Worm (Caenorhabditis elegans): ENCODE results near the gene srg-57.

The srg-57 gene

ce11 chrV:2694389-2694788 is 39.9 kb downstream of the srg-57 start, which contains the start of gene Y45G12B.2 (continued):
- peak; percentile 74 to 86 for TF ChIP-seq lin-35 (GFP tag; optimal IDR thresholded peaks at IDR 0.05)
- peak; percentile 72 for TF ChIP-seq nhr-47 (tag; optimal IDR thresholded peaks at IDR 0.05)
- no peak for TF ChIP-seq hlh-17 (GFP tag; optimal IDR thresholded peaks at IDR 0.05; ENCODE audit: borderline replicate concordance)
- peak; percentile 55 for TF ChIP-seq jun-1 (tag; optimal IDR thresholded peaks at IDR 0.05)
- no peak for TF ChIP-seq efl-3 (GFP tag; optimal IDR thresholded peaks at IDR 0.05)
- peak; percentile 99 for TF ChIP-seq lsy-2 (tag; optimal IDR thresholded peaks at IDR 0.05)
- TF ChIP-seq ces-1 (GFP tag; optimal IDR thresholded peaks at IDR 0.05): no peak
- TF ChIP-seq sup-37 (GFP tag; optimal IDR thresholded peaks at IDR 0.05): no peak
- no peak for TF ChIP-seq egl-13 (tag; optimal IDR thresholded peaks at IDR 0.05)
- peak; percentile 66 for TF ChIP-seq tbx-2 (tag; optimal IDR thresholded peaks at IDR 0.05)
- TF ChIP-seq nhr-12 (tag; optimal IDR thresholded peaks at IDR 0.05): no peak
- TF ChIP-seq ceh-88 (GFP tag; IDR thresholded peaks at IDR 0.05): no peak
- no peak for TF ChIP-seq mef-2 (tag; optimal IDR thresholded peaks at IDR 0.05)
- TF ChIP-seq unc-98 (GFP tag; IDR thresholded peaks at IDR 0.05): no peak
- TF ChIP-seq nhr-71 (tag; optimal IDR thresholded peaks at IDR 0.05): peak; percentile 74
- TF ChIP-seq ets-5 (GFP tag; IDR thresholded peaks at IDR 0.05): no peak
- no peak for TF ChIP-seq Y116A8C.19 (tag; optimal IDR thresholded peaks at IDR 0.05; ENCODE audit: borderline replicate concordance)
- TF ChIP-seq nhr-11 (tag; optimal IDR thresholded peaks at IDR 0.05): no peak
- no peak for TF ChIP-seq sptf-1 (tag; optimal IDR thresholded peaks at IDR 0.05)
- peak; percentile 21 for TF ChIP-seq snpc-4 (tag; optimal IDR thresholded peaks at IDR 0.05)
- no peak for TF ChIP-seq egl-27 (tag; optimal IDR thresholded peaks at IDR 0.05)
- no peak for TF ChIP-seq fkh-4 (tag; optimal IDR thresholded peaks at IDR 0.05; ENCODE audit: borderline replicate concordance)
- TF ChIP-seq pqm-1 (tag; optimal IDR thresholded peaks at IDR 0.05): no peak
- TF ChIP-seq C16A3.4 (tag; optimal IDR thresholded peaks at IDR 0.05): peak; percentile 61
- TF ChIP-seq zip-4 (GFP tag; optimal IDR thresholded peaks at IDR 0.05): no peak
- TF ChIP-seq hpl-2 (GFP tag; optimal IDR thresholded peaks at IDR 0.05): no peak
- TF ChIP-seq ztf-4 (tag; optimal IDR thresholded peaks at IDR 0.05): no peak
- TF ChIP-seq F16B12.6 (tag; optimal IDR thresholded peaks at IDR 0.05): peak; percentile 93
- TF ChIP-seq unc-130 (tag; optimal IDR thresholded peaks at IDR 0.05): peak; percentile 55
- no peak for TF ChIP-seq lin-39 (tag; optimal IDR thresholded peaks at IDR 0.05)
- TF ChIP-seq ceh-8 (GFP tag; optimal IDR thresholded peaks at IDR 0.05): no peak
- TF ChIP-seq unc-30 (tag; optimal IDR thresholded peaks at IDR 0.05): no peak
- TF ChIP-seq efl-1 (optimal IDR thresholded peaks at IDR 0.05): peak; percentile 68 to 78
- TF ChIP-seq efl-1 (GFP tag; optimal IDR thresholded peaks at IDR 0.05 in 1 of 2): peak; percentile 82 to 97
- peak; percentile 30 for TF ChIP-seq dsc-1 (tag; optimal IDR thresholded peaks at IDR 0.05)
- TF ChIP-seq xbp-1 (tag; optimal IDR thresholded peaks at IDR 0.05): peak; percentile 80
- TF ChIP-seq nhr-20 (tag; optimal IDR thresholded peaks at IDR 0.05): peak; percentile 72
- TF ChIP-seq snu-23 (GFP tag; optimal IDR thresholded peaks at IDR 0.05): peak; percentile 84
- no peak for TF ChIP-seq nhr-76 (tag; optimal IDR thresholded peaks at IDR 0.05)
- TF ChIP-seq elt-2 (tag; optimal IDR thresholded peaks at IDR 0.05): no peak
- no peak for TF ChIP-seq unc-62 (GFP tag; optimal IDR thresholded peaks at IDR 0.05)
- TF ChIP-seq nhr-84 (tag; optimal IDR thresholded peaks at IDR 0.05): no peak

ce11 chrV:2690948-2691347 is 43.3 kb downstream of the srg-57 start:
- no peak for TF ChIP-seq aly-2 (tag; optimal IDR thresholded peaks at IDR 0.05)
- TF ChIP-seq pax-3 (tag; optimal IDR thresholded peaks at IDR 0.05): no peak
- TF ChIP-seq ceh-90 (tag; optimal IDR thresholded peaks at IDR 0.05): no peak
- TF ChIP-seq nhr-19 (GFP tag; conservative IDR thresholded peaks at IDR 0.05): no peak
- no peak for TF ChIP-seq pag-3 (tag; optimal IDR thresholded peaks at IDR 0.05; ENCODE audit: borderline replicate concordance, insufficient read depth)
- TF ChIP-seq skn-1 (tag; optimal IDR thresholded peaks at IDR 0.05): no peak
- no peak for TF ChIP-seq ets-5 (GFP tag; IDR thresholded peaks at IDR 0.05)
- no peak for TF ChIP-seq ceh-8 (GFP tag; optimal IDR thresholded peaks at IDR 0.05)
